Worm (Caenorhabditis elegans) whole organism, late embryonic: ENCODE results near the gene ebp-1.

Source experiments
- C08G9.2 ChIP-seq: sonication (generic microtip); optimal IDR thresholded peaks from 2 replicates; lab custom pipeline; 2016; ENCODE audit warnings: mild to moderate bottlenecking, missing genetic modification characterization, moderate library complexity, missing compliant biosample characterization
- K09A11.1 ChIP-seq: sonication (generic microtip); optimal IDR thresholded peaks from 2 replicates; lab custom pipeline; 2017; ENCODE audit warnings: antibody characterized with exemption, mild to moderate bottlenecking, missing genetic modification characterization, missing compliant biosample characterization; ENCODE audit not compliant: insufficient read depth
- T23F11.4 ChIP-seq: fragments of 200-800 bp; sonication (Bioruptor generic); optimal IDR thresholded peaks from 2 replicates; lab custom pipeline; 2018; ENCODE audit warnings: mild to moderate bottlenecking, missing genetic modification characterization, missing compliant biosample characterization
- ahr-1 ChIP-seq: sonication (generic microtip); optimal IDR thresholded peaks from 2 replicates; lab custom pipeline; 2016; ENCODE audit warnings: missing genetic modification characterization, missing compliant biosample characterization
- ceh-2 ChIP-seq: sonication (generic microtip); optimal IDR thresholded peaks from 2 replicates; lab custom pipeline; 2016; ENCODE audit warnings: missing genotype, missing genetic modification characterization, missing compliant biosample characterization
- ceh-31 ChIP-seq: sonication (generic microtip); optimal IDR thresholded peaks from 2 replicates; lab custom pipeline; 2016; ENCODE audit warnings: missing genetic modification characterization, missing compliant biosample characterization
- ceh-34 ChIP-seq: sonication (generic microtip); optimal IDR thresholded peaks from 2 replicates; lab custom pipeline; 2016; ENCODE audit warnings: mild to moderate bottlenecking, missing genetic modification characterization, missing compliant biosample characterization
- ceh-48 ChIP-seq: sonication (generic microtip); optimal IDR thresholded peaks from 2 replicates; lab custom pipeline; 2016; ENCODE audit warnings: missing genetic modification characterization, inconsistent platforms, missing compliant biosample characterization
- che-1 ChIP-seq: sonication (generic microtip); optimal IDR thresholded peaks from 2 replicates; lab custom pipeline; 2016; ENCODE audit warnings: mild to moderate bottlenecking, missing genetic modification characterization, missing compliant biosample characterization
- dmd-4 ChIP-seq: sonication (generic microtip); optimal IDR thresholded peaks from 2 replicates; lab custom pipeline; 2016; ENCODE audit warnings: borderline replicate concordance, missing genetic modification characterization, missing compliant biosample characterization
- fkh-10 ChIP-seq: fragments of 150-350 bp; optimal IDR thresholded peaks from 2 replicates; lab custom pipeline; 2014; ENCODE audit warnings: missing biosample characterization, missing genetic modification reagents, missing genetic modification characterization
- fkh-6 ChIP-seq: sonication (generic microtip); optimal IDR thresholded peaks from 2 replicates; lab custom pipeline; 2016; ENCODE audit warnings: missing genetic modification characterization, missing compliant biosample characterization
- gmeb-2 ChIP-seq: sonication (generic microtip); optimal IDR thresholded peaks from 2 replicates; lab custom pipeline; 2016; ENCODE audit warnings: missing genetic modification characterization, inconsistent platforms, missing compliant biosample characterization
- lim-6 ChIP-seq: sonication (generic microtip); optimal IDR thresholded peaks from 2 replicates; lab custom pipeline; 2016; ENCODE audit warnings: missing genetic modification characterization, missing compliant biosample characterization
- nfya-1 ChIP-seq: sonication (generic microtip); optimal IDR thresholded peaks from 2 replicates; lab custom pipeline; 2017; ENCODE audit warnings: missing genetic modification characterization, mild to moderate bottlenecking, missing compliant biosample characterization, antibody characterized with exemption, moderate library complexity
- pat-9 ChIP-seq: fragments of 200-800 bp; sonication (Bioruptor generic); optimal IDR thresholded peaks from 2 replicates; lab custom pipeline; 2018; ENCODE audit warnings: mild to moderate bottlenecking, missing genetic modification characterization, moderate library complexity, missing compliant biosample characterization
- pax-1 ChIP-seq: fragments of 150-350 bp; optimal IDR thresholded peaks from 2 replicates; lab custom pipeline; 2014; ENCODE audit warnings: missing biosample characterization, missing genetic modification characterization
- pros-1 ChIP-seq: fragments of 150-350 bp; optimal IDR thresholded peaks from 2 replicates; lab custom pipeline; 2014; ENCODE audit warnings: missing biosample characterization, missing genetic modification reagents, missing genetic modification characterization
- ref-2 ChIP-seq: sonication (generic microtip); optimal IDR thresholded peaks from 2 replicates; lab custom pipeline; 2016; ENCODE audit warnings: missing genetic modification characterization, missing compliant biosample characterization
- sox-2 ChIP-seq: fragments of 200-800 bp; sonication (Bioruptor generic); IDR thresholded peaks from 2 replicates; pipeline ENCODE4 v1.3.6; 2022; ENCODE audit warnings: missing genetic modification reagents, missing genetic modification characterization, missing compliant biosample characterization
- sox-4 ChIP-seq: sonication (generic microtip); optimal IDR thresholded peaks from 2 replicates; lab custom pipeline; 2017; ENCODE audit warnings: mild to moderate bottlenecking, missing genetic modification characterization, inconsistent platforms, missing compliant biosample characterization
- unc-3 ChIP-seq, 2 experiments: fragments of 200-800 bp in 1 of 2; sonication (Bioruptor generic) in 1 of 2; sonication (generic microtip) in 1 of 2; conservative IDR thresholded peaks in 1 of 2; optimal IDR thresholded peaks in 1 of 2; 2 replicates each; pipeline versions ENCODE4 v1.3.6 to Lab custom; 2016 to 2022; ENCODE audit warnings: missing compliant biosample characterization in 2 of 2, missing genetic modification characterization in 2 of 2, missing genetic modification reagents in 1 of 2
- unc-42 ChIP-seq: sonication (generic microtip); optimal IDR thresholded peaks from 2 replicates; lab custom pipeline; 2016; ENCODE audit warnings: missing genotype, missing genetic modification characterization, missing compliant biosample characterization

The ebp-1 gene

DNA sequence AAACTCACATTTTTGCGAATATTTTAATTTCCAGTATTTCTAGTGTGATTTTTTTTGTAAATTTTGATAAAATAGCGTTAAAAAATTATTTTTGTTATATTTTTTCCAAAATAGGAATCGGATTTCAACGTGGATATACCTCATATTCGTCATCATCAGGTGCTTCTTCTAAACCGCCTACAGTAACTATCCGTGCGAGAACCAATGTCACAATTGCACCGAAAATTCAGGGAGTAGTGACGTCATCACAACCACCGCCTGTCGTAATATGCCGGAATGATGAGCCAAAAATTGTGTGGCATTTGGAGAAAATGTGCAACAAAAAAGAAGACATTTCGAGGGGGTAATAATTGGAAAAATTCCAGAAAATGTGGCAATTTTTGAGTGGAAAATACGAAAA lies 47.8 kb downstream of the ebp-1 start:
- TF ChIP-seq ref-2, result no peak
- no peak for TF ChIP-seq unc-3 (GFP tag; conservative IDR thresholded peaks at IDR 0.05; lab: Robert Waterston, UW)
- no peak for TF ChIP-seq unc-3 (tag; optimal IDR thresholded peaks at IDR 0.05; lab: Kevin White, UChicago)
- no peak for TF ChIP-seq ceh-31
- no peak for TF ChIP-seq pros-1
- no peak for TF ChIP-seq T23F11.4 (GFP tag; lab: Kevin White, UChicago)
- TF ChIP-seq lim-6 (tag; lab: Kevin White, UChicago), result no peak
- no peak for TF ChIP-seq C08G9.2
- no peak for TF ChIP-seq nfya-1 (tag; lab: Kevin White, UChicago)
- no peak for TF ChIP-seq fkh-10 (GFP tag; lab: Kevin White, UChicago)

DNA sequence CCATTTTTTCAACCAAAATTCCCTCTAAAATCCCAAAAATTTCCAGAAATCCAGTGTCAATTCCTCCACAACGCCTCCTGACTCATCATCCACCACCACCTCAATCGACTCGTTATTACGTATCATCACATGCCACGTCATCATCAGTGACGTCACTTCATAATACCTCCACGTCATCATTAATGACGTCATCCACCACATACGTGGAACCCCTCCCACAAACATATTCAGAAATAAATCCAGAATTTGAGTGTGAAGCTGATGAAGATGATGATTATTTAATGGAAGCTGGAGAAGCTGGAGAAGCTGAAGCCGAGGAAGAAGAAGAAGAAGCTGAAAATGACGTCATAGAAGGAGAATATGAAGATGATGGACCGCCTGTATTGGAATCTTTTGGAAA lies 50.6 kb downstream of the ebp-1 start:
- TF ChIP-seq ahr-1 (tag; lab: Kevin White, UChicago) (no peak), dmd-4 (tag; lab: Kevin White, UChicago) (no peak), fkh-6 (no peak), pax-1 (tag; lab: Kevin White, UChicago) (no peak), lim-6 (tag; lab: Kevin White, UChicago) (no peak), ceh-34 (tag; lab: Kevin White, UChicago) (no peak), unc-42 (no peak), gmeb-2 (tag; lab: Kevin White, UChicago) (no peak), pros-1 (no peak), unc-3 (GFP tag; conservative IDR thresholded peaks at IDR 0.05; lab: Robert Waterston, UW) (no peak), unc-3 (tag; optimal IDR thresholded peaks at IDR 0.05; lab: Kevin White, UChicago) (no peak), ceh-2 (no peak), K09A11.1 (tag; lab: Kevin White, UChicago) (no peak), sox-4 (tag; lab: Kevin White, UChicago) (no peak)

DNA sequence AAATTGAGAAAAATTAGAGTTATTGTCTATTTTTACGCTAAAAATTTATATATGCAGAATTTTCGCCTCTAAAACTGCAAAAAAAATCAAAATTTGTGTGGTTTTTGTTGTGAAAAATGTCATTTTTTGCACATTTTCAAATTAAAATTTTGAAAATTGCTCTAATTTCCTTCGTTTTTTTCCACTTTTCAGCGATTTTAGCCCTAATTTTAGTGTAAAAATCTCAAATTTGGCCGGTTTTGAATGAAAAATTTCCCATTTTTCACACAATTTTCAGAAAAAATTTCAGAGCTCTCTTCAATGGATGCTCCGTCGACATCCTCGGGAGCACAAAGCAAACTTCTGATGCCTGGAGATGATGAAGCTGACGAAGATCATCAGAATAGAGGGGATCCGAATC lies 55.0 kb downstream of the ebp-1 start, which contains the start of gene par-4:
Gene par-4 (plus strand): TSS at position 301 of the 400 bp plus-strand sequence.
- no peak for TF ChIP-seq T23F11.4 (GFP tag; lab: Kevin White, UChicago)
- TF ChIP-seq C08G9.2, result no peak
- TF ChIP-seq che-1 (tag; lab: Kevin White, UChicago), result no peak
- no peak for TF ChIP-seq pat-9 (tag; lab: Kevin White, UChicago)
- no peak for TF ChIP-seq sox-4 (tag; lab: Kevin White, UChicago)
- TF ChIP-seq sox-2 (GFP tag; lab: Robert Waterston, UW), result no peak
- no peak for TF ChIP-seq ceh-48 (tag; lab: Kevin White, UChicago)
